Fruit fly (Drosophila melanogaster) whole organism, embryonic: ENCODE data around the gene yellow-e2.
A peak's percentile ranks its signal among the peaks of the same experiment; 100 is the strongest.

Experiments
- Asciz ChIP-seq: fragments of 200-800 bp; sonication (Bioruptor generic); optimal IDR thresholded peaks from 2 replicates; lab custom pipeline; 2017; ENCODE audit warnings: missing biosample characterization, mild to moderate bottlenecking, missing genetic modification characterization, missing genetic modification reagents
- Atf3 ChIP-seq: fragments of 200-800 bp; sonication (Bioruptor generic); optimal IDR thresholded peaks from 3 replicates; lab custom pipeline; 2016; ENCODE audit warnings: missing biosample characterization, missing genetic modification characterization
- B-H1 ChIP-seq: fragments of 200-800 bp; sonication (Bioruptor generic); IDR thresholded peaks from 3 replicates; pipeline ENCODE4 v1.3.6; 2022; ENCODE audit warnings: missing biosample characterization, missing genetic modification characterization
- CG10147 ChIP-seq: fragments of 200-800 bp; sonication (Bioruptor generic); optimal IDR thresholded peaks from 2 replicates; lab custom pipeline; 2019; ENCODE audit warnings: missing biosample characterization, mild to moderate bottlenecking, missing genetic modification characterization, moderate library complexity
- CG10321 ChIP-seq: fragments of 200-800 bp; sonication (Bioruptor generic); IDR thresholded peaks from 2 replicates; pipeline ENCODE4 v1.3.6; 2022; ENCODE audit warnings: missing biosample characterization, missing genetic modification characterization
- CG10959 ChIP-seq: fragments of 200-800 bp; sonication (Bioruptor generic); IDR thresholded peaks from 2 replicates; pipeline ENCODE4 v1.3.6; 2022; ENCODE audit warnings: missing biosample characterization, missing genetic modification characterization
- CG11560 ChIP-seq: fragments of 200-800 bp; sonication (Bioruptor generic); IDR thresholded peaks from 3 replicates; pipeline ENCODE4 v1.3.6; 2022; ENCODE audit warnings: missing biosample characterization, missing genetic modification characterization
- CG12744 ChIP-seq: fragments of 200-800 bp; sonication (Bioruptor generic); optimal IDR thresholded peaks from 2 replicates; lab custom pipeline; 2016; ENCODE audit warnings: missing biosample characterization, missing genetic modification characterization
- CG13894 ChIP-seq: fragments of 200-800 bp; sonication (Bioruptor generic); optimal IDR thresholded peaks from 3 replicates; lab custom pipeline; 2018; ENCODE audit warnings: missing biosample characterization, mild to moderate bottlenecking, missing genetic modification characterization, moderate library complexity
- CG1602 ChIP-seq: fragments of 200-800 bp; sonication (Bioruptor generic); optimal IDR thresholded peaks from 3 replicates; lab custom pipeline; 2016; ENCODE audit warnings: missing biosample characterization, missing genetic modification characterization
- CG1603 ChIP-seq: fragments of 200-800 bp; sonication (Bioruptor generic); optimal IDR thresholded peaks from 2 replicates; lab custom pipeline; 2019; ENCODE audit warnings: missing biosample characterization, mild to moderate bottlenecking, missing genetic modification characterization, moderate library complexity
- CG17328 ChIP-seq: fragments of 200-800 bp; sonication (Bioruptor generic); IDR thresholded peaks from 2 replicates; pipeline ENCODE4 v1.3.6; 2022; ENCODE audit warnings: missing biosample characterization, missing genetic modification characterization
- CG2202 ChIP-seq: fragments of 200-800 bp; sonication (Bioruptor generic); optimal IDR thresholded peaks from 2 replicates; lab custom pipeline; 2018; ENCODE audit warnings: missing biosample characterization, mild to moderate bottlenecking, missing genetic modification characterization
- CG32767 ChIP-seq: fragments of 200-800 bp; sonication (Bioruptor generic); IDR thresholded peaks from 2 replicates; pipeline ENCODE4 v1.3.6; 2022; ENCODE audit warnings: missing biosample characterization, missing genetic modification characterization
- CG4282 ChIP-seq: fragments of 200-800 bp; sonication (Bioruptor generic); optimal IDR thresholded peaks from 2 replicates; lab custom pipeline; 2016; ENCODE audit warnings: missing biosample characterization, missing genetic modification characterization
- CG4707 ChIP-seq: fragments of 200-800 bp; sonication (Bioruptor generic); optimal IDR thresholded peaks from 2 replicates; lab custom pipeline; 2018; ENCODE audit warnings: missing biosample characterization, mild to moderate bottlenecking, missing genetic modification characterization, moderate library complexity
- CG6254 ChIP-seq: fragments of 200-800 bp; sonication (Bioruptor generic); optimal IDR thresholded peaks from 3 replicates; lab custom pipeline; 2017; ENCODE audit warnings: mild to moderate bottlenecking, missing biosample characterization, missing genetic modification reagents, missing genetic modification characterization
- CG6854 ChIP-seq: fragments of 200-800 bp; sonication (Bioruptor generic); optimal IDR thresholded peaks from 3 replicates; lab custom pipeline; 2017; ENCODE audit warnings: missing biosample characterization, mild to moderate bottlenecking, missing genetic modification characterization
- CG7786 ChIP-seq: fragments of 200-800 bp; sonication (Bioruptor generic); optimal IDR thresholded peaks from 2 replicates; lab custom pipeline; 2016; ENCODE audit warnings: missing biosample characterization, missing genetic modification characterization
- CG9817 ChIP-seq: fragments of 200-800 bp; sonication (Bioruptor generic); optimal IDR thresholded peaks from 2 replicates; lab custom pipeline; 2018; ENCODE audit warnings: missing biosample characterization, mild to moderate bottlenecking, missing genetic modification characterization, moderate library complexity
- CHES-1-like ChIP-seq: fragments of 200-800 bp; sonication (Bioruptor generic); optimal IDR thresholded peaks from 2 replicates; lab custom pipeline; 2016; ENCODE audit warnings: missing biosample characterization, missing genetic modification characterization
- Doc3 ChIP-seq: fragments of 200-800 bp; sonication (Bioruptor generic); IDR thresholded peaks from 3 replicates; pipeline ENCODE4 v1.3.6; 2022; ENCODE audit warnings: missing biosample characterization, missing genetic modification characterization; ENCODE audit not compliant: partially characterized antibody
- Dp ChIP-seq: fragments of 200-800 bp; sonication (Bioruptor generic); optimal IDR thresholded peaks from 2 replicates; lab custom pipeline; 2018; ENCODE audit warnings: missing biosample characterization, mild to moderate bottlenecking, missing genetic modification characterization, moderate library complexity
- Ets65A ChIP-seq: fragments of 200-800 bp; sonication (Bioruptor generic); peaks from one replicate; lab custom pipeline; 2016; ENCODE audit warnings: missing biosample characterization, missing genetic modification characterization
- Fer2 ChIP-seq: fragments of 200-800 bp; sonication (Bioruptor generic); optimal IDR thresholded peaks from 2 replicates; lab custom pipeline; 2018; ENCODE audit warnings: missing biosample characterization, mild to moderate bottlenecking, missing genetic modification characterization, moderate library complexity
- GATAe ChIP-seq: fragments of 200-800 bp; sonication (Bioruptor generic); conservative IDR thresholded peaks from 2 replicates; pipeline ENCODE4 v1.3.6; 2022; ENCODE audit warnings: missing biosample characterization, missing genetic modification characterization
- H15 ChIP-seq: fragments of 200-800 bp; sonication (Bioruptor generic); IDR thresholded peaks from 3 replicates; pipeline ENCODE4 v1.3.6; 2022; ENCODE audit warnings: missing biosample characterization, missing genetic modification characterization
- Hr3 ChIP-seq: fragments of 200-800 bp; sonication (Bioruptor generic); optimal IDR thresholded peaks from 3 replicates; lab custom pipeline; 2016; ENCODE audit warnings: missing biosample characterization, missing genetic modification characterization
- Meics ChIP-seq: fragments of 200-800 bp; sonication (Bioruptor generic); optimal IDR thresholded peaks from 2 replicates; lab custom pipeline; 2017; ENCODE audit warnings: missing biosample characterization, mild to moderate bottlenecking, missing genetic modification characterization
- Nf-YC ChIP-seq: fragments of 200-800 bp; optimal IDR thresholded peaks from 3 replicates; lab custom pipeline; 2019; ENCODE audit warnings: missing biosample characterization, mild to moderate bottlenecking, missing genetic modification characterization, moderate library complexity
- Scr ChIP-seq: fragments of 200-800 bp; sonication (Bioruptor generic); IDR thresholded peaks from 2 replicates; pipeline ENCODE4 v1.3.6; 2022; ENCODE audit warnings: missing biosample characterization, missing genetic modification characterization; ENCODE audit not compliant: partially characterized antibody
- TFAM ChIP-seq: fragments of 200-800 bp; sonication (Bioruptor generic); optimal IDR thresholded peaks from 2 replicates; lab custom pipeline; 2017; ENCODE audit warnings: missing biosample characterization, missing genetic modification characterization, inconsistent platforms
- bbx ChIP-seq: fragments of 200-800 bp; sonication (Bioruptor generic); IDR thresholded peaks from 2 replicates; pipeline ENCODE4 v1.3.6; 2022; ENCODE audit warnings: missing biosample characterization, missing genetic modification characterization; ENCODE audit not compliant: partially characterized antibody
- bigmax ChIP-seq: fragments of 200-800 bp; sonication (Bioruptor generic); optimal IDR thresholded peaks from 2 replicates; lab custom pipeline; 2018; ENCODE audit warnings: missing biosample characterization, mild to moderate bottlenecking, missing genetic modification characterization
- cad ChIP-seq: fragments of >200 bp; optimal IDR thresholded peaks from 2 replicates; lab custom pipeline; 2017; ENCODE audit warnings: missing biosample characterization, missing genetic modification characterization
- cg ChIP-seq: fragments of 200-800 bp; sonication (Bioruptor generic); optimal IDR thresholded peaks from 3 replicates; lab custom pipeline; 2019; ENCODE audit warnings: missing biosample characterization, mild to moderate bottlenecking, missing genetic modification characterization, moderate library complexity
- da ChIP-seq: fragments of 200-800 bp; sonication (Bioruptor generic); optimal IDR thresholded peaks from 2 replicates; lab custom pipeline; 2016; ENCODE audit warnings: missing biosample characterization, missing genetic modification characterization
- dan ChIP-seq: fragments of 200-800 bp; sonication (Bioruptor generic); IDR thresholded peaks from 2 replicates; pipeline ENCODE4 v1.3.6; 2022; ENCODE audit warnings: missing biosample characterization, missing genetic modification characterization
- ems ChIP-seq: fragments of 200-800 bp; sonication (Bioruptor generic); optimal IDR thresholded peaks from 3 replicates; lab custom pipeline; 2016; ENCODE audit warnings: missing biosample characterization, missing genetic modification characterization
- gsb ChIP-seq: fragments of 200-800 bp; sonication (Bioruptor generic); IDR thresholded peaks from 2 replicates; pipeline ENCODE4 v1.3.6; 2022; ENCODE audit warnings: missing biosample characterization, missing genetic modification characterization
- hb ChIP-seq: fragments of 200-800 bp; sonication (Bioruptor generic); IDR thresholded peaks from 3 replicates; pipeline ENCODE4 v1.3.6; 2022; ENCODE audit warnings: missing biosample characterization, missing genetic modification characterization; ENCODE audit not compliant: partially characterized antibody
- hkb ChIP-seq, 2 experiments: fragments of 200-800 bp in 1 of 2; fragments of >200 bp in 1 of 2; sonication (Bioruptor generic) in 1 of 2; IDR thresholded peaks in 1 of 2; optimal IDR thresholded peaks in 1 of 2; 2 replicates each; pipeline versions ENCODE4 v1.3.6 to Lab custom; 2017 to 2022; ENCODE audit warnings: missing biosample characterization in 1 of 2, missing genetic modification characterization in 1 of 2
- kah ChIP-seq: fragments of 200-800 bp; sonication (Bioruptor generic); optimal IDR thresholded peaks from 2 replicates; lab custom pipeline; 2018; ENCODE audit warnings: missing biosample characterization, mild to moderate bottlenecking, missing genetic modification characterization
- mirr ChIP-seq: fragments of 200-800 bp; sonication (Bioruptor generic); optimal IDR thresholded peaks from 3 replicates; lab custom pipeline; 2018; ENCODE audit warnings: missing biosample characterization, mild to moderate bottlenecking, missing genetic modification characterization
- pzg ChIP-seq: fragments of 200-800 bp; sonication (Bioruptor generic); optimal IDR thresholded peaks from 3 replicates; lab custom pipeline; 2018; ENCODE audit warnings: missing biosample characterization, mild to moderate bottlenecking, missing genetic modification characterization, moderate library complexity
- scrt ChIP-seq: fragments of 200-800 bp; sonication (Bioruptor generic); optimal IDR thresholded peaks from 2 replicates; lab custom pipeline; 2018; ENCODE audit warnings: missing biosample characterization, mild to moderate bottlenecking, missing genetic modification characterization, moderate library complexity
- sim ChIP-seq: fragments of 200-800 bp; sonication (Bioruptor generic); IDR thresholded peaks from 2 replicates; pipeline ENCODE4 v1.3.6; 2022; ENCODE audit warnings: missing biosample characterization, missing genetic modification characterization
- wor ChIP-seq: fragments of 200-800 bp; sonication (Bioruptor generic); IDR thresholded peaks from 2 replicates; pipeline ENCODE4 v1.3.6; 2022; ENCODE audit warnings: missing biosample characterization, missing genetic modification characterization
- zf30C ChIP-seq: fragments of 200-800 bp; sonication (Bioruptor generic); optimal IDR thresholded peaks from 3 replicates; lab custom pipeline; 2018; ENCODE audit warnings: missing biosample characterization, mild to moderate bottlenecking, missing genetic modification characterization

The yellow-e2 gene

dm6 chr3R:13381744-13382435, 24.9 kb downstream of the yellow-e2 start, which contains the start of the genes mRpS21 and Droj2 (continued):
- TF ChIP-seq Fer2 (tag; lab: Kevin White, UChicago) (peak; percentile 34), CG10321 (no peak), CG13894 (tag; lab: Kevin White, UChicago) (peak; percentile 59), CG6854 (GFP tag; lab: Kevin White, UChicago) (no peak), Meics (GFP tag; lab: Kevin White, UChicago) (peak; percentile 29), Dp (peak; percentile 37), CG4707 (GFP tag; lab: Kevin White, UChicago) (no peak), CG10959 (no peak), Hr3 (GFP tag; lab: Kevin White, UChicago) (peak; percentile 41), CG12744 (peak; percentile 9), GATAe (GFP tag; lab: Robert Waterston, UW) (no peak), CG6254 (no peak), dan (GFP tag; lab: Robert Waterston, UW) (no peak), TFAM (GFP tag; lab: Kevin White, UChicago) (no peak), bbx (peak; percentile 20; the same call in 1 of the 2 replicates), CG1603 (peak; percentile 24), scrt (GFP tag; lab: Kevin White, UChicago) (peak; percentile 39), Doc3 (GFP tag; lab: Robert Waterston, UW) (no peak), CG32767 (no peak), CG1602 (GFP tag; lab: Kevin White, UChicago) (peak; percentile 9), CG9817 (tag; lab: Kevin White, UChicago) (peak; percentile 75), wor (GFP tag; lab: Robert Waterston, UW) (no peak), Nf-YC (tag; lab: Kevin White, UChicago) (peak; percentile 67), Atf3 (GFP tag; lab: Kevin White, UChicago) (no peak), mirr (GFP tag; lab: Kevin White, UChicago) (peak; percentile 17), da (no peak), hkb (optimal IDR thresholded peaks at IDR 0.05; lab: Kevin White, UChicago) (peak; percentile 35), hkb (GFP tag; IDR thresholded peaks at IDR 0.05; lab: Robert Waterston, UW) (no peak; the same call in 1 of the 2 replicates), Asciz (GFP tag; lab: Kevin White, UChicago) (no peak), bigmax (GFP tag; lab: Kevin White, UChicago) (no peak), gsb (GFP tag; lab: Robert Waterston, UW) (no peak), CG10147 (GFP tag; lab: Kevin White, UChicago) (peak; percentile 60), CG17328 (GFP tag; lab: Robert Waterston, UW) (peak; percentile 14; the same call in 1 of the 2 replicates), cad (GFP tag; lab: Kevin White, UChicago) (no peak), CG2202 (no peak), CG7786 (GFP tag; lab: Kevin White, UChicago) (peak; percentile 2), CHES-1-like (peak; percentile 6), hb (no peak), cg (GFP tag; lab: Kevin White, UChicago) (no peak), CG4282 (GFP tag; lab: Kevin White, UChicago) (no peak), pzg (peak; percentile 89), ems (peak; percentile 15), B-H1 (GFP tag; lab: Robert Waterston, UW) (no peak), sim (no peak), Scr (GFP tag; lab: Robert Waterston, UW) (peak; percentile 51), CG11560 (no peak), H15 (GFP tag; lab: Robert Waterston, UW) (0 out of 3 replicates have a peak, but pooled peaks have one; percentile 27), Ets65A (peak; percentile 93), kah (GFP tag; lab: Kevin White, UChicago) (no peak), zf30C (GFP tag; lab: Kevin White, UChicago) (no peak)
